Fruit fly (Drosophila melanogaster): ENCODE results near the gene CG12288.
A peak's percentile ranks its signal among the peaks of the same experiment; 100 is the strongest.

Gene CG12288

DNA sequence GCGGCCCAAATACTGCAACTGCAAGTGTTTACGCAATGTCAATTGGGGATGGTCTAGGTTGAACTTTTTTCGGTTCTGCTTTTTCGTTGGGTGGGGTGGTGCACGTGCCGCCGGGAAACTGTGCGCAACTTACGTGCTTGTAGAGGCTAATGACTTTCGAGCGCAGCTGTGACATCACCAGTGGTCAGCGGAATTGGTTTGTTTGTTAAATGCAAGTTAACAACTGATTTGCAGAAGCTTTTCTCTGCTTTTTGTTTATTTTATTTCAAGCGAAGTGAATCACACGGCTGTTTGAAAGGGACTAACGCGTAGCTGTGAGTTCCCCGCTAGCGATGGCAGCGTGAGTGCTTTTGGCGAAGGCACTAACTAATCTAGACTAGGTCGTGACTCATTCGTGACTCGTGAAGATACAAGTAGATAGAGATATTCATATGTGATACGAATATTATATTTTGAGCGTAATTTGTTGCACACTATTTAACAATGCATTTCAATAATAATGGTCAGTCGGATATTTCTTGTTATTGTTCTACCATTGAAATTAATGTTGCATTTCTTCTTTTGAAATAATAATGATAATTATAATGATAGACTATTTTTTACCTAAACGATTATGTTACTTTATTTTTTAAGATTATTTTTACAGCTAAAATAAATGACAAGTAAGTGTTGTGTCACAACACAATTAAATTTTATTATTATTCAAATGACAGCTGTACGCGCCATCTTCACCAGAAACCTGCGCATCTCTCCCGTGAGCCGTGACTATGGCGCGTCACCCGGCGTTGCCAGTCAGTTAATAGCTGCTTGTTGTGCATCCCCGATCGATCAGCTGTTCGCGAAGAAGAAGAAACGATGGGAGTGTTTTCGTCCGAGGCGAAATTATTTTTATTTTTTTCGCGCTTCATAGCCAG lies 14.1 kb downstream of the CG12288 start, which contains the start of the genes osi and tweek (continued):
- TF ChIP-seq CG31365 (tag; optimal IDR thresholded peaks at IDR 0.05) (no peak), lmd (GFP tag; IDR thresholded peaks at IDR 0.05) (peak; percentile 76), CG1602 (GFP tag; optimal IDR thresholded peaks at IDR 0.05) (peak; percentile 70), CG16779 (GFP tag; IDR thresholded peaks at IDR 0.05) (0 out of 2 replicates have a peak, but pooled peaks have one; percentile 11), Hr51 (GFP tag; optimal IDR thresholded peaks at IDR 0.05) (peak in 1 of 2 experiments; percentile 38), dmrt11E (tag; optimal IDR thresholded peaks at IDR 0.05) (peak; percentile 66), yki (optimal IDR thresholded peaks at IDR 0.05) (no peak), Adf1 (GFP tag; IDR thresholded peaks at IDR 0.05) (0 out of 2 replicates have a peak, but pooled peaks have one; percentile 14), TFAM (GFP tag; optimal IDR thresholded peaks at IDR 0.05) (no peak), Deaf1 (tag; optimal IDR thresholded peaks at IDR 0.05) (peak; percentile 3), B-H2 (GFP tag; optimal IDR thresholded peaks at IDR 0.05) (peak; percentile 28), Dbx (GFP tag; IDR thresholded peaks at IDR 0.05) (peak; percentile 39; the same call in 1 of the 3 replicates), Kr (GFP tag; optimal IDR thresholded peaks at IDR 0.05) (no peak), Dp (GFP tag; optimal IDR thresholded peaks at IDR 0.05) (peak; percentile 53), Dfd (GFP tag; optimal IDR thresholded peaks at IDR 0.05) (no peak), CG14050 (GFP tag; IDR thresholded peaks at IDR 0.05) (no peak), D (optimal IDR thresholded peaks at IDR 0.05) (no peak), D (GFP tag; optimal IDR thresholded peaks at IDR 0.05) (peak; percentile 29), CG34422 (GFP tag; IDR thresholded peaks at IDR 0.05) (peak; percentile 59; the same call in 2 of the 3 replicates), chinmo (GFP tag; IDR thresholded peaks at IDR 0.05; ENCODE audit: partially characterized antibody) (peak; percentile 88), Sox102F (GFP tag; optimal IDR thresholded peaks at IDR 0.05) (no peak), org-1 (GFP tag; optimal IDR thresholded peaks at IDR 0.05) (no peak), CG32767 (GFP tag; IDR thresholded peaks at IDR 0.05) (no peak), CG12071 (GFP tag; optimal IDR thresholded peaks at IDR 0.05) (no peak), odd (GFP tag; optimal IDR thresholded peaks at IDR 0.05) (no peak), CG15269 (tag; optimal IDR thresholded peaks at IDR 0.05) (peak; percentile 11), CG3065 (GFP tag; optimal IDR thresholded peaks at IDR 0.05) (no peak), CG7786 (GFP tag; optimal IDR thresholded peaks at IDR 0.05) (peak; percentile 29), dpn (GFP tag; optimal IDR thresholded peaks at IDR 0.05) (peak; percentile 60 to 61), CG6813 (GFP tag; optimal IDR thresholded peaks at IDR 0.05) (no peak), CG2129 (GFP tag; IDR thresholded peaks at IDR 0.05; ENCODE audit: partially characterized antibody) (peak; percentile 40; the same call in 1 of the 2 replicates), fru (optimal IDR thresholded peaks at IDR 0.05) (no peak), slbo (GFP tag; IDR thresholded peaks at IDR 0.05) (peak; percentile 89), CG4404 (GFP tag; IDR thresholded peaks at IDR 0.05) (peak; percentile 53), cad (GFP tag; optimal IDR thresholded peaks at IDR 0.05) (no peak), CG10979 (tag; optimal IDR thresholded peaks at IDR 0.05) (peak; percentile 8), Pdp1 (GFP tag; optimal IDR thresholded peaks at IDR 0.05) (peak; percentile 33 to 93), lola (GFP tag; optimal IDR thresholded peaks at IDR 0.05) (peak in 1 of 3 experiments; percentile 78), CG13296 (GFP tag; optimal IDR thresholded peaks at IDR 0.05) (no peak), fd3F (GFP tag; optimal IDR thresholded peaks at IDR 0.05) (peak; percentile 12), BtbVII (GFP tag; optimal IDR thresholded peaks at IDR 0.05) (no peak), MESR4 (GFP tag; optimal IDR thresholded peaks at IDR 0.05) (peak; percentile 82), CG7372 (GFP tag; IDR thresholded peaks at IDR 0.05) (0 out of 2 replicates have a peak, but pooled peaks have one; percentile 9), inv (GFP tag; IDR thresholded peaks at IDR 0.05; ENCODE audit: partially characterized antibody) (peak; percentile 89), CG11085 (GFP tag; IDR thresholded peaks at IDR 0.05) (peak; percentile 22; the same call in 1 of the 2 replicates), grn (GFP tag; optimal IDR thresholded peaks at IDR 0.05) (peak; percentile 32), CG6254 (GFP tag; optimal IDR thresholded peaks at IDR 0.05) (no peak), CG5245 (GFP tag; optimal IDR thresholded peaks at IDR 0.05) (no peak)

Measured in whole organism, embryonic.